Worm (Caenorhabditis elegans) whole organism, young adult: ENCODE results near the gene alx-1.

Experiments used
- C17E4.6 ChIP-seq: fragments of 200-800 bp; sonication (Bioruptor generic); IDR thresholded peaks from 2 replicates; pipeline ENCODE4 v1.3.6; 2022; ENCODE audit warnings: missing genetic modification reagents, missing genetic modification characterization, missing compliant biosample characterization
- F10E7.11 ChIP-seq: sonication (generic microtip); optimal IDR thresholded peaks from 2 replicates; lab custom pipeline; 2017; ENCODE audit warnings: mild to moderate bottlenecking, missing genetic modification characterization, moderate library complexity, missing compliant biosample characterization
- F57A8.1 ChIP-seq: fragments of 200-800 bp; sonication (Bioruptor generic); optimal IDR thresholded peaks from 2 replicates; lab custom pipeline; 2018; ENCODE audit warnings: mild to moderate bottlenecking, missing genetic modification characterization, moderate library complexity, missing compliant biosample characterization
- K11D2.4 ChIP-seq: fragments of 200-800 bp; sonication (Bioruptor generic); IDR thresholded peaks from 2 replicates; pipeline ENCODE4 v1.3.6; 2022; ENCODE audit warnings: missing genetic modification reagents, missing genetic modification characterization, missing compliant biosample characterization
- T07F8.4 ChIP-seq: sonication (generic microtip); optimal IDR thresholded peaks from 2 replicates; lab custom pipeline; 2016; ENCODE audit warnings: mild to moderate bottlenecking, missing genetic modification characterization, moderate library complexity, missing compliant biosample characterization
- Y53F4B.3 ChIP-seq: fragments of 200-800 bp; sonication (Bioruptor generic); IDR thresholded peaks from 2 replicates; pipeline ENCODE4 v1.3.6; 2022; ENCODE audit warnings: missing genetic modification reagents, missing genetic modification characterization, missing compliant biosample characterization
- Y53G8AR.9 ChIP-seq: fragments of 200-800 bp; sonication (Bioruptor generic); conservative IDR thresholded peaks from 2 replicates; pipeline ENCODE4 v1.3.6; 2022; ENCODE audit warnings: missing genetic modification reagents, missing genetic modification characterization, missing compliant biosample characterization
- ama-1 ChIP-seq, 3 experiments: fragments of 150-350 bp in 1 of 3; sonication (generic microtip) in 2 of 3; optimal IDR thresholded peaks; 2 replicates each; lab custom pipeline; 2014 to 2018; ENCODE audit warnings: missing biosample characterization in 2 of 3, missing genetic modification characterization in 2 of 3, missing genetic modification reagents in 2 of 3
- attf-5 ChIP-seq: fragments of 200-800 bp; sonication (Bioruptor generic); optimal IDR thresholded peaks from 2 replicates; lab custom pipeline; 2018; ENCODE audit warnings: mild to moderate bottlenecking, missing genetic modification characterization, missing compliant biosample characterization
- cebp-1 ChIP-seq, 2 experiments: fragments of 200-800 bp in 1 of 2; sonication (Bioruptor generic) in 1 of 2; sonication (generic microtip) in 1 of 2; IDR thresholded peaks in 1 of 2; optimal IDR thresholded peaks in 1 of 2; 2 replicates each; pipeline versions ENCODE4 v1.3.6 to Lab custom; 2017 to 2022; ENCODE audit warnings: missing compliant biosample characterization in 2 of 2, missing genetic modification characterization in 2 of 2, mild to moderate bottlenecking in 1 of 2, missing genetic modification reagents in 1 of 2, moderate library complexity in 1 of 2
- die-1 ChIP-seq: sonication (generic microtip); optimal IDR thresholded peaks from 2 replicates; lab custom pipeline; 2016; ENCODE audit warnings: missing genotype, mild to moderate bottlenecking, missing genetic modification characterization, missing compliant biosample characterization
- dpl-1 ChIP-seq: fragments of 150-350 bp; optimal IDR thresholded peaks from 2 replicates; lab custom pipeline; 2014; ENCODE audit warnings: missing biosample characterization, missing genetic modification reagents, missing genetic modification characterization
- efl-1 ChIP-seq: fragments of 150-350 bp; optimal IDR thresholded peaks from 2 replicates; lab custom pipeline; 2014; ENCODE audit warnings: missing biosample characterization, missing genetic modification reagents, missing genetic modification characterization
- ets-4 ChIP-seq: fragments of 200-800 bp; sonication (Bioruptor generic); optimal IDR thresholded peaks from 2 replicates; lab custom pipeline; 2018; ENCODE audit warnings: mild to moderate bottlenecking, missing genetic modification characterization, missing compliant biosample characterization
- gei-17 ChIP-seq: fragments of 200-800 bp; sonication (Bioruptor generic); optimal IDR thresholded peaks from 2 replicates; lab custom pipeline; 2018; ENCODE audit warnings: mild to moderate bottlenecking, missing genetic modification characterization, missing compliant biosample characterization
- him-1 ChIP-seq: sonication (generic microtip); optimal IDR thresholded peaks from 2 replicates; lab custom pipeline; 2016; ENCODE audit warnings: missing genotype, missing genetic modification reagents, missing genetic modification characterization, missing compliant biosample characterization
- hmg-20 ChIP-seq: fragments of 200-800 bp; sonication (Bioruptor generic); IDR thresholded peaks from 2 replicates; pipeline ENCODE4 v1.3.6; 2022; ENCODE audit warnings: missing genetic modification reagents, missing genetic modification characterization, missing compliant biosample characterization
- lin-26 ChIP-seq: fragments of 200-800 bp; sonication (Bioruptor generic); IDR thresholded peaks from 2 replicates; pipeline ENCODE4 v1.3.6; 2022; ENCODE audit warnings: missing genetic modification reagents, missing genetic modification characterization, missing compliant biosample characterization
- lin-35 ChIP-seq, 3 experiments: fragments of 150-350 bp in 2 of 3; sonication (generic microtip) in 1 of 3; optimal IDR thresholded peaks; 2 replicates each; lab custom pipeline; 2014 to 2018; ENCODE audit warnings: missing biosample characterization in 3 of 3, missing genetic modification characterization in 3 of 3, missing genetic modification reagents in 3 of 3
- lin-40 ChIP-seq: sonication (generic microtip); optimal IDR thresholded peaks from 2 replicates; lab custom pipeline; 2016; ENCODE audit warnings: missing genetic modification characterization, mild to moderate bottlenecking, missing compliant biosample characterization, missing genotype, missing genetic modification reagents
- madf-8 ChIP-seq: fragments of 200-800 bp; sonication (Bioruptor generic); conservative IDR thresholded peaks from 2 replicates; pipeline ENCODE4 v1.3.6; 2022; ENCODE audit warnings: missing genetic modification reagents, missing genetic modification characterization, missing compliant biosample characterization
- mcd-1 ChIP-seq: fragments of 200-800 bp; sonication (Bioruptor generic); IDR thresholded peaks from 2 replicates; pipeline ENCODE4 v1.3.6; 2022; ENCODE audit warnings: missing genetic modification reagents, missing genetic modification characterization, missing compliant biosample characterization
- mxl-1 ChIP-seq: sonication (generic microtip); optimal IDR thresholded peaks from 2 replicates; lab custom pipeline; 2016; ENCODE audit warnings: missing genetic modification characterization, missing compliant biosample characterization
- nhr-80 ChIP-seq: sonication (generic microtip); optimal IDR thresholded peaks from 2 replicates; lab custom pipeline; 2016; ENCODE audit warnings: missing genetic modification characterization, missing compliant biosample characterization
- pha-4 ChIP-seq: fragments of 150-350 bp; sonication (generic microtip); optimal IDR thresholded peaks from 2 replicates; lab custom pipeline; 2014; ENCODE audit warnings: missing biosample characterization, missing genetic modification reagents, missing genetic modification characterization
- rec-8 ChIP-seq, 2 experiments: sonication (generic microtip); optimal IDR thresholded peaks; 2 replicates each; lab custom pipeline; 2016; ENCODE audit warnings: mild to moderate bottlenecking in 2 of 2, missing genetic modification characterization in 2 of 2, missing genetic modification reagents in 2 of 2, missing genotype in 2 of 2, missing biosample characterization in 1 of 2, missing compliant biosample characterization in 1 of 2, moderate library complexity in 1 of 2
- repo-1 ChIP-seq: sonication (generic microtip); optimal IDR thresholded peaks from 2 replicates; lab custom pipeline; 2017; ENCODE audit warnings: mild to moderate bottlenecking, missing genetic modification characterization, missing compliant biosample characterization
- sea-2 ChIP-seq: fragments of 200-800 bp; sonication (Bioruptor generic); IDR thresholded peaks from 2 replicates; pipeline ENCODE4 v1.3.6; 2022; ENCODE audit warnings: missing genetic modification characterization, missing compliant biosample characterization
- snpc-1.1 ChIP-seq: sonication (generic microtip); optimal IDR thresholded peaks from 2 replicates; lab custom pipeline; 2017; ENCODE audit warnings: missing genetic modification characterization, mild to moderate bottlenecking, missing compliant biosample characterization, antibody characterized with exemption, moderate library complexity, missing genotype, missing genetic modification reagents; ENCODE audit not compliant: insufficient read depth
- snpc-4 ChIP-seq, 5 experiments: fragments of 150-350 bp in 1 of 5; sonication (generic microtip) in 4 of 5; optimal IDR thresholded peaks; 2 replicates each; lab custom pipeline; 2014 to 2018; ENCODE audit warnings: missing genetic modification characterization in 5 of 5, missing biosample characterization in 3 of 5, antibody characterized with exemption in 2 of 5, mild to moderate bottlenecking in 2 of 5, missing compliant biosample characterization in 2 of 5, missing genotype in 2 of 5, moderate library complexity in 2 of 5, missing genetic modification reagents in 1 of 5
- sptf-2 ChIP-seq: fragments of 200-800 bp; sonication (Bioruptor generic); optimal IDR thresholded peaks from 2 replicates; lab custom pipeline; 2018; ENCODE audit warnings: mild to moderate bottlenecking, missing genetic modification characterization, missing compliant biosample characterization
- ztf-18 ChIP-seq: sonication (generic microtip); optimal IDR thresholded peaks from 2 replicates; lab custom pipeline; 2016; ENCODE audit warnings: missing genotype, mild to moderate bottlenecking, missing genetic modification characterization, missing compliant biosample characterization
- ztf-25 ChIP-seq: fragments of 200-800 bp; sonication (Bioruptor generic); IDR thresholded peaks from 2 replicates; pipeline ENCODE4 v1.3.6; 2022; ENCODE audit warnings: missing genetic modification reagents, missing genetic modification characterization, missing compliant biosample characterization

The alx-1 gene

DNA sequence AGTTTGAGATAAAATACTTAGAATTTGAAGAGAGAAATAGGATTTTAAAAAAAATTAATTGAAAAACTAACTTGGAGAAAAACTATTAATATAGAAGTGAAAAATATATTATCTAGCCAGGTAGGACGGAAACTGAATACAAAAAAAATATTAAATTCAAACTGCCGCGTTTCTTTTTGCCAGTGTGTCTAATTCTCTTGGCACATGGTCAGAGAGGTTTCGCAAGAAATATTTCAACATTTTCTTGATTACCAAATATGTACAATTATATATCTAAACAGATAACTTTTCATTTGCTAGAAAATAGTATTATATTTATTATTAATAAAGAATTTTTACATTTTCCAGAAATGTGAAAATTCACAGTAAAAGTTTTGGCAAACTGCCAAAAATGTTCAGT is 44.6 kb upstream of the alx-1 start:
- TF ChIP-seq mcd-1 (no peak), lin-35 (GFP tag; optimal IDR thresholded peaks at IDR 0.05; lab: Kevin White, UChicago) (peak in 1 of 3 experiments; percentile 43), cebp-1 (GFP tag; IDR thresholded peaks at IDR 0.05; lab: Robert Waterston, UW) (peak; percentile 80; the same call in 1 of the 2 replicates), cebp-1 (tag; optimal IDR thresholded peaks at IDR 0.05; lab: Kevin White, UChicago) (peak; percentile 93), die-1 (tag; lab: Kevin White, UChicago) (no peak), hmg-20 (no peak)
- TF ChIP-seq, all 124 proteins: peak for 2

DNA sequence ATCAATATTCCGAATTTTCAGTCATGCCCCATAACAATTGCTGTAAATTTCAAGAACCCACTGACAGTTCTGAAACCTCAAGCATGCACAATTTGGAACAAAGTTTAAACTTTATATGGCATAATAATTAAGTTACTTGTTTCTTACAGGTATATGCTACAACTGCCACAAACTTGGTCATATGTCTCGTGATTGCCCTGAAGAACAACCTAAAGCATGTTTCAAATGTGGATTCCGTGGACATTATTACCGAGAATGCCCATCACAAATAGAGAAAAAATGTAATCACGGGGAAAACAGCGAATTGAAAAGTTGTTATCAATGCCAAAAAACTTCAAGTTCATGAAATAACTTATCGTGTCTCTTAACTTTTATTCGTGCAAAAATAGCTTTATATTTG is 44.2 kb upstream of the alx-1 start:
- TF ChIP-seq nhr-80 (tag; lab: Kevin White, UChicago) = peak; percentile 37
- no peak for TF ChIP-seq sea-2 (GFP tag; lab: Robert Waterston, UW)
- no peak for TF ChIP-seq Y53F4B.3
- TF ChIP-seq, all 124 proteins: peak for 1

DNA sequence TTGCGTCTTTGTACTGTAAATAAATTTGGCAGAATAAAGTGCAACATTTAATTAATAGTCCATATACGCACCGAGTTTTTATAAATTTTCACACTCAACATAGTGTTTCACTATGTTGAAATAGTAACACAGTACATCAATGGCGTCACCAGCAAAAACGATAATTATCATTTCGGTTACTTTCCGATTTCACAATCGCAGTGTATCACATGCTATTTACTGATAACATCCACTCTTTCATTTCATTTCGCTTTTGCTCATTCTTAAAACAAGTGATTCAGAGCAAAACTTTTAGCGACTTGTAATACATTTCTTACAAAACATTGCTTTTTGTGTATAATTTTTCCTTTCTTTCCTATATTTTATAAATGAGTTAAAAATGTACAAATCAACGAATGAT is 43.4 kb upstream of the alx-1 start, which contains the start of gene cbp-3:
cbp-3 (plus strand) TSS at position 272 of the 400 bp plus-strand sequence.
- TF ChIP-seq cebp-1 (GFP tag; IDR thresholded peaks at IDR 0.05; lab: Robert Waterston, UW) (peak; percentile 95), cebp-1 (tag; optimal IDR thresholded peaks at IDR 0.05; lab: Kevin White, UChicago) (peak; percentile 95), F10E7.11 (tag; lab: Kevin White, UChicago) (no peak), nhr-80 (tag; lab: Kevin White, UChicago) (peak; percentile 69), snpc-1.1 (tag; lab: Kevin White, UChicago) (no peak)

- TF ChIP-seq F10E7.11 (tag; lab: Kevin White, UChicago) (no peak), him-1 (no peak), ztf-18 (tag; lab: Kevin White, UChicago) (no peak), T07F8.4 (no peak), lin-26 (GFP tag; lab: Robert Waterston, UW) (no peak), Y53G8AR.9 (GFP tag; lab: Robert Waterston, UW) (no peak), repo-1 (tag; lab: Kevin White, UChicago) (no peak), lin-40 (tag; lab: Kevin White, UChicago) (no peak), pha-4 (no peak), snpc-4 (GFP tag; optimal IDR thresholded peaks at IDR 0.05; lab: Kevin White, UChicago) (no peak), snpc-4 (tag; optimal IDR thresholded peaks at IDR 0.05; lab: Kevin White, UChicago) (no peak), dpl-1 (GFP tag; lab: Kevin White, UChicago) (no peak), madf-8 (GFP tag; lab: Robert Waterston, UW) (no peak), efl-1 (GFP tag; lab: Kevin White, UChicago) (no peak), sptf-2 (no peak), ztf-25 (no peak), gei-17 (GFP tag; lab: Kevin White, UChicago) (no peak), F57A8.1 (GFP tag; lab: Kevin White, UChicago) (no peak), hmg-20 (no peak), ama-1 (optimal IDR thresholded peaks at IDR 0.05; lab: Kevin White, UChicago) (no peak), ama-1 (GFP tag; optimal IDR thresholded peaks at IDR 0.05; lab: Kevin White, UChicago) (no peak), mxl-1 (tag; lab: Kevin White, UChicago) (no peak)
Observed at ce11 chrIII:9920764-9921163, 36.4 kb upstream of the alx-1 start, which contains the start of gene F40F12.3. TSS of gene F40F12.3 (minus strand) at chrIII:9920864.

DNA sequence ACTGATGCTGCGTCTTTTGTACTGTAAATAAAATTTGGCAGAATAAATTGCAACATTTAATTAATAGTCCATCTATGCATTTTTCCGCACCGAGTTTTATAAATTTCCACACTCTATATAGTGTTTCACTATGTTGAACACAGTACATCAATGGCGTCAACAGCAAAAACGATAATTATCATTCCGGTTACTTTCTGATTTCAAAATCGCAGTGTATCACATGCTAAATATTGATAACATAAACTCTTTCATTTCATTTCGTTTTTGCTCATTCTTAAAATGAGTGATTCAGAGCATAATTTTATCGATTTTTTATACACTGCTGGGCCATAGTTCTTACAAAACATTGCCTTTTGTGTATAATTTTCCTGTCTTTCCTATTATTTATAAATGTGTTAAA is 34.8 kb upstream of the alx-1 start:
- TF ChIP-seq him-1 (no peak), nhr-80 (tag; lab: Kevin White, UChicago) (peak; percentile 57), attf-5 (GFP tag; lab: Kevin White, UChicago) (no peak), C17E4.6 (GFP tag; lab: Robert Waterston, UW) (no peak), cebp-1 (GFP tag; IDR thresholded peaks at IDR 0.05; lab: Robert Waterston, UW) (no peak), cebp-1 (tag; optimal IDR thresholded peaks at IDR 0.05; lab: Kevin White, UChicago) (peak; percentile 50), K11D2.4 (GFP tag; lab: Robert Waterston, UW) (no peak), ets-4 (GFP tag; lab: Kevin White, UChicago) (no peak), rec-8 (tag; optimal IDR thresholded peaks at IDR 0.05; lab: Kevin White, UChicago) (no peak)
